Worm (Caenorhabditis elegans): ENCODE measurements around the gene F09E5.3.

Gene F09E5.3

DNA sequence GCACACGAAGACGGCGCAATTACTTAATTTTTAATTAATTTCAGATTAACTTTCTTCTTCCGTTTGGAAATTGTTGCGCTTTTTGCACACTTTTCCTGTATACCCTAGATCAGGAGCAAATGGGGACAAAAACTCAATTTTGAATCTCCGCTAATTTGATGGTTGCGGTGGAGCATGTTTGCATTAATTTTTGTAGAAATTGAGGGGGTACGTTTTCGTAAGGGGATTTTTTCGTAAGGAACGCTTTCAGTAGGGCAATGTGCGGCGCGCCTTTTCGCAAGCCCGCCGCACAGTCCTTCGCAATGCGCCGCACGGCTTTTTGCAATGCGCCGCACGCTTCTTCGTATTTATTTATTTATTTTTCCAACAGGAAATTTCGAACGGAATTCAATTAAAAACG is 27.4 kb upstream of the F09E5.3 start (continued):
- TF ChIP-seq fkh-10 (GFP tag; optimal IDR thresholded peaks at IDR 0.05): peak; percentile 12

DNA sequence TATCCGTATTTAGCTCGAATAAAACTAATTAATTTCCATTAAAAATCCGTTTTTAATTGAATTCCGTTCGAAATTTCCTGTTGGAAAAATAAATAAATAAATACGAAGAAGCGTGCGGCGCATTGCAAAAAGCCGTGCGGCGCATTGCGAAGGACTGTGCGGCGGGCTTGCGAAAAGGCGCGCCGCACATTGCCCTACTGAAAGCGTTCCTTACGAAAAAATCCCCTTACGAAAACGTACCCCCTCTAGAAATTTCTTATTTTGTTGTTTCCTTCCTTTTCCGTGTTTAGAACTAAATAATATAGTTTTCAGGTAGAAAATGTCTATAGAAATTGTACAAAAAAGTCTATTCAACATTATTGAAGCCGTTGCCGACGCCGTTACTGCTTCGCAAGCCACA is 23.4 kb upstream of the F09E5.3 start, which contains the start of gene F09E5.8:
F09E5.8 (plus strand) TSS at position 313 of the 400 bp plus-strand sequence.
- TF ChIP-seq isw-1 (GFP tag; IDR thresholded peaks at IDR 0.05): peak; percentile 41
- TF ChIP-seq nhr-19 (GFP tag; conservative IDR thresholded peaks at IDR 0.05): peak; percentile 59
- TF ChIP-seq grh-1 (GFP tag; IDR thresholded peaks at IDR 0.05): peak; percentile 32; the same call in 1 of the 2 replicates
- TF ChIP-seq ceh-88 (GFP tag; IDR thresholded peaks at IDR 0.05): peak; percentile 42; the same call in 1 of the 2 replicates

DNA sequence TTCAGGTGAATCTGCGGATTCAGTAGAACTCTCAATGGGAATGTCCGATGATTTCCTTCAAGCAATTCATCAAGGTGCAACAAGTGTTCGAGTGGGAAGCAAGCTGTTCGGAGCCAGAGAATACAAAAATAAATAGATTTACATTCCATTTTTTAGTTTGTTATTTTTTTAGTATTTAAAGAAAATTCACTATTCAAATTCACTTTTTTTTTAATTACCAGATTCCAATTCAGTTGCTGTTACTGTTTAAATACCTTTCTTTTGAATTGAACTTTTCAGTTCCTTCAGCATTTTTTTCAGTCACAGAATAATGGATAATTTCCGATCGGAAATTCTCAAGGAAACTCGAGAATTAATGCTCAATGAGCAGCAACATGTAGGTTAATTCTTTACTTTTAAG is 22.0 kb upstream of the F09E5.3 start, which contains the start of gene F09E5.7:
F09E5.7 (plus strand) TSS at position 301 of the 400 bp plus-strand sequence.
- TF ChIP-seq C34B4.2 (tag; optimal IDR thresholded peaks at IDR 0.05): no peak
- no peak for TF ChIP-seq zip-4 (GFP tag; optimal IDR thresholded peaks at IDR 0.05)
- TF ChIP-seq unc-30 (tag; optimal IDR thresholded peaks at IDR 0.05): no peak
- TF ChIP-seq fkh-10 (GFP tag; optimal IDR thresholded peaks at IDR 0.05): no peak
- no peak for TF ChIP-seq elt-2 (tag; optimal IDR thresholded peaks at IDR 0.05)
- TF ChIP-seq efl-3 (GFP tag; optimal IDR thresholded peaks at IDR 0.05): no peak
- no peak for TF ChIP-seq nhr-77 (tag; optimal IDR thresholded peaks at IDR 0.05)
- no peak for TF ChIP-seq mdl-1 (tag; optimal IDR thresholded peaks at IDR 0.05)
- no peak for TF ChIP-seq nhr-237 (tag; optimal IDR thresholded peaks at IDR 0.05)
- no peak for TF ChIP-seq irx-1 (tag; optimal IDR thresholded peaks at IDR 0.05)
- TF ChIP-seq skn-1 (tag; optimal IDR thresholded peaks at IDR 0.05): no peak
- TF ChIP-seq swsn-7 (tag; optimal IDR thresholded peaks at IDR 0.05): no peak

DNA sequence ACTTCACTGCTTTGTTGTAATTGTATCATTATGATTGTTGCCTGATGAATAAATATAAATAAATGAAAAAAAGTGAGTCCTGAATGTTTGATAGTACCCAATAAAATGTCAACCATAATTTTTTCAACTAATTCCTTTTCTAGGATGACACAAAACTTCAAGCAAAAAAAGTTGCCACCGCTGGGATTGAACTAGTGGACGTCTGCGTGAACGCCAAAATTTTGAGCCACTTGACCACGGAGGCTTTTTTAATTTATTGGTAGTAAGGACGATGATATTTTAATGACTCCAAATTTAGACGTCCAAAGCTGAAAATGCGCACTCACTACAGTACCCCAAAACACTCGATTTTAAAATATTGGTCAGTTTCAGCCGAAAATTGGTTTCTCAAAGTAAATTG is 20.2 kb upstream of the F09E5.3 start:
- TF ChIP-seq elt-2 (tag; optimal IDR thresholded peaks at IDR 0.05) (peak; percentile 10), lin-39 (tag; optimal IDR thresholded peaks at IDR 0.05) (no peak), swsn-7 (tag; optimal IDR thresholded peaks at IDR 0.05) (no peak), efl-1 (optimal IDR thresholded peaks at IDR 0.05) (no peak), efl-1 (GFP tag; optimal IDR thresholded peaks at IDR 0.05 in 1 of 2) (peak in 1 of 2 experiments; percentile 44), nhr-12 (tag; optimal IDR thresholded peaks at IDR 0.05) (no peak), nhr-47 (tag; optimal IDR thresholded peaks at IDR 0.05) (no peak)

DNA sequence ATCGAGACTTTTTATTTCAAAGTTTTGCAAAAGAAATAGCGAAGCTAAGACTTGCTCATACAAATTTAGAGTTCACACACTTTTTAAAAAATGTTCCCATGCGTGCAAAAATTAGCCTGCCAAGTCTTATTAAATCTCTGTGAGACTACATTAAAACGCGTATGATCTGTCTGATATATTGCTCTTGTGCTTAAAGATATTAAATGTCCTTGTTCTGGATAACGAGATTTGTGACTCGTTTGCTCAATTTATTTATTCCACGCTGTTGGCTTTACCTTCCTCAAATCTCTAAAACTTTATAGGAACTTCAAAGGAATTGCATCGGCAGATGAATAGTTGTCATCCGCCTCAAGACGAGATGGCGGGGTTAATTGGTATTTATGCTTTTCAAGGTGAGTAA is 18.4 kb upstream of the F09E5.3 start, which contains the start of gene srg-69:
srg-69 (plus strand) TSS at position 301 of the 400 bp plus-strand sequence.
- TF ChIP-seq irx-1 (tag; optimal IDR thresholded peaks at IDR 0.05) (no peak), fkh-8 (tag; optimal IDR thresholded peaks at IDR 0.05) (no peak), pax-3 (tag; optimal IDR thresholded peaks at IDR 0.05) (no peak), hlh-4 (tag; optimal IDR thresholded peaks at IDR 0.05) (no peak), zag-1 (tag; optimal IDR thresholded peaks at IDR 0.05) (no peak), pqm-1 (tag; optimal IDR thresholded peaks at IDR 0.05) (no peak), vab-15 (tag; optimal IDR thresholded peaks at IDR 0.05) (no peak), nhr-76 (tag; optimal IDR thresholded peaks at IDR 0.05) (no peak), egl-27 (tag; optimal IDR thresholded peaks at IDR 0.05) (no peak), ceh-88 (GFP tag; IDR thresholded peaks at IDR 0.05) (no peak), C16A3.4 (tag; optimal IDR thresholded peaks at IDR 0.05) (no peak), rnt-1 (tag; optimal IDR thresholded peaks at IDR 0.05) (no peak), unc-30 (tag; optimal IDR thresholded peaks at IDR 0.05) (no peak), swsn-7 (tag; optimal IDR thresholded peaks at IDR 0.05) (no peak), ceh-82 (tag; optimal IDR thresholded peaks at IDR 0.05) (no peak), skn-1 (tag; optimal IDR thresholded peaks at IDR 0.05) (no peak), dsc-1 (tag; optimal IDR thresholded peaks at IDR 0.05) (no peak), ceh-90 (tag; optimal IDR thresholded peaks at IDR 0.05) (no peak), C04F5.9 (tag; optimal IDR thresholded peaks at IDR 0.05) (no peak)
